Fruit fly (Drosophila melanogaster): ENCODE results near the gene CG46462.
A peak's percentile ranks its signal among the peaks of the same experiment; 100 is the strongest.

DNA sequence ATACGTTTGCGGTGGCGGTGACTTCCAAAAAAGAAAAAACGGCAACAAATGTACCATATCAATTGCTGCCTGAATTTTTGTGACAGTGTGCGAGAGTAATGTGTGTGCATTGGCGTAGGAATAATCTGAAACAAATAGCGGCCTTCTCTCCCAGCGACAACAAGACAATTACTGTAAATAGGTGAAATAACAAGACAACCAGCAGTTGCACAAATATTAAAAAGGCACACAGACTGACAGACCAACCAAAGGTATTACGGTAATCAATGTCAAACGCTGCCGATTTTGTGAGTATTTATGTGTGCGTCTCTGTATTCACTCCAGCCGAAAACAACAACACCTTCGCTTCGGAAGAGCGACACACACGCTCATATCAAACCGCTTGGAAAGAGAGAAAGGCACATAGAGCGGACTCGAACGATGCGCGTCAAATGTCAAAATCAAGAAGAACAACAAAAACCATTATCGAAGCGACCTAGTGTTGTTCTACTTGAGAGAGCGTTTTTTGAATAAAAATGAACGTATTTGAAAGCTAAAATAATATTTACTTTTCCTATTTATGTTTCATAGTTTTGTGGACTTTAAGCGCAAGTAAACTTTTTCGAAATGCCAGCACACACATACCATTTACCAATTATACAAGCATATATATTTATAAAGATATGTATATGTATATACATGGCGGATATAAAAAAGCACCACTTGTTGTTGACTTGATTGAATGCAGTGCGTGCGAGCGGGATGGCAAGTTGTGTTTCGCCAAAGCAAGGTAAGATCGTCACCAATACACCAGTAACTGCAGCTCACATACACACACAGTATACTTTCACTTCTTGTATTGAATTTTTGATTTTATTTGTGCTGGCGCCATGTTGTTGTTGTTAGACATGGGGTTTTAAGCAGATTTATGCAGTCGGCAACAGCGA is 24.4 kb upstream of the CG46462 start:
- TF ChIP-seq CG33017 (tag; optimal IDR thresholded peaks at IDR 0.05), result no peak
- peak; percentile 62 for TF ChIP-seq Crg-1 (GFP tag; optimal IDR thresholded peaks at IDR 0.05)
- TF ChIP-seq toe (GFP tag; optimal IDR thresholded peaks at IDR 0.05), result no peak
- TF ChIP-seq cnc (optimal IDR thresholded peaks at IDR 0.05), result no peak
- no peak for TF ChIP-seq CG5204 (GFP tag; optimal IDR thresholded peaks at IDR 0.05)
- no peak for TF ChIP-seq CG7045 (GFP tag; optimal IDR thresholded peaks at IDR 0.05)
- TF ChIP-seq Mnt (GFP tag; optimal IDR thresholded peaks at IDR 0.05), result peak; percentile 24
- TF ChIP-seq Hr96 (GFP tag; optimal IDR thresholded peaks at IDR 0.05), result no peak
- no peak for TF ChIP-seq CG1620 (GFP tag; optimal IDR thresholded peaks at IDR 0.05)
- peak; percentile 7 for TF ChIP-seq CG7101 (tag; optimal IDR thresholded peaks at IDR 0.05)
- TF ChIP-seq pad (GFP tag; optimal IDR thresholded peaks at IDR 0.05), result peak; percentile 86
- TF ChIP-seq CG12768 (GFP tag; optimal IDR thresholded peaks at IDR 0.05), result peak; percentile 31
